Worm (Caenorhabditis elegans): ENCODE measurements around the gene H25K10.2.

- no peak for TF ChIP-seq dao-5 (tag; optimal IDR thresholded peaks at IDR 0.05)
- TF ChIP-seq him-1 (tag; optimal IDR thresholded peaks at IDR 0.05): no peak
- no peak for TF ChIP-seq W03F9.2 (tag; optimal IDR thresholded peaks at IDR 0.05)
Observed at ce11 chrIV:16216165-16216564, 5.4 kb upstream of the H25K10.2 start.

Measured in whole organism, L4/young adult.